Fruit fly (Drosophila melanogaster) Kc167 (cell line): Measurements from ENCODE around the gene CG7006.

ENCODE experiments used
- Sin3A ChIP-seq: fragments of >200 bp; optimal IDR thresholded peaks from 2 replicates; lab custom pipeline; 2018; ENCODE audit warnings: missing external identifiers
- insv ChIP-seq: fragments of >200 bp; optimal IDR thresholded peaks from 3 replicates; lab custom pipeline; 2018; ENCODE audit warnings: missing external identifiers
- psq ChIP-seq: fragments of >200 bp; optimal IDR thresholded peaks from 2 replicates; lab custom pipeline; 2017; ENCODE audit warnings: missing external identifiers

- no peak for TF ChIP-seq psq (lab: Kevin White, UChicago)
- TF ChIP-seq Sin3A = no peak
- TF ChIP-seq insv (lab: Kevin White, UChicago) = no peak
These were observed 1.0 kb downstream of the CG7006 start, which contains the start of gene Nct for dm6 chr3R:24851429-24851828.
